Fruit fly (Drosophila melanogaster) whole organism, prepupa: Measurements from ENCODE around the gene CG7968.

Source experiments
- CG10669 ChIP-seq: fragments of 200-800 bp; sonication (Bioruptor generic); optimal IDR thresholded peaks from 3 replicates; lab custom pipeline; 2018; ENCODE audit warnings: missing biosample characterization, mild to moderate bottlenecking, missing genetic modification characterization, moderate library complexity
- CG11294 ChIP-seq: fragments of 200-800 bp; sonication (Bioruptor generic); IDR thresholded peaks from 2 replicates; pipeline ENCODE4 v1.3.6; 2022; ENCODE audit warnings: missing biosample characterization, missing genetic modification characterization
- CG11762 ChIP-seq: fragments of 200-800 bp; sonication (Bioruptor generic); optimal IDR thresholded peaks from 3 replicates; lab custom pipeline; 2016; ENCODE audit warnings: missing biosample characterization, missing genetic modification characterization; ENCODE audit not compliant: insufficient read depth
- CG15336 ChIP-seq: fragments of 200-800 bp; sonication (Bioruptor generic); IDR thresholded peaks from 2 replicates; pipeline ENCODE4 v1.3.6; 2022; ENCODE audit warnings: missing biosample characterization, missing genetic modification characterization
- CG1621 ChIP-seq: fragments of 200-800 bp; sonication (Bioruptor generic); optimal IDR thresholded peaks from 3 replicates; lab custom pipeline; 2018; ENCODE audit warnings: missing biosample characterization, mild to moderate bottlenecking, missing genetic modification characterization
- CG16779 ChIP-seq: fragments of 200-800 bp; sonication (Bioruptor generic); optimal IDR thresholded peaks from 3 replicates; lab custom pipeline; 2017; ENCODE audit warnings: missing biosample characterization, mild to moderate bottlenecking, missing genetic modification characterization
- CG31627 ChIP-seq: fragments of 200-800 bp; sonication (Bioruptor generic); optimal IDR thresholded peaks from 3 replicates; lab custom pipeline; 2016; ENCODE audit warnings: missing biosample characterization, missing genetic modification characterization
- CG34406 ChIP-seq: fragments of 200-800 bp; sonication (Bioruptor generic); optimal IDR thresholded peaks from 3 replicates; lab custom pipeline; 2016; ENCODE audit warnings: missing biosample characterization, missing genetic modification characterization
- CG4318 ChIP-seq: fragments of 200-800 bp; sonication (Bioruptor generic); optimal IDR thresholded peaks from 3 replicates; lab custom pipeline; 2017; ENCODE audit warnings: missing biosample characterization, mild to moderate bottlenecking, missing genetic modification characterization
- CG6163 ChIP-seq: fragments of 200-800 bp; sonication (Bioruptor generic); IDR thresholded peaks from 3 replicates; pipeline ENCODE4 v1.3.6; 2022; ENCODE audit warnings: missing biosample characterization, missing genetic modification characterization
- CG7368 ChIP-seq: fragments of 200-800 bp; sonication (Bioruptor generic); optimal IDR thresholded peaks from 3 replicates; lab custom pipeline; 2016; ENCODE audit warnings: missing biosample characterization, missing genetic modification characterization
- CG9139 ChIP-seq: fragments of 200-800 bp; sonication (Bioruptor generic); optimal IDR thresholded peaks from 3 replicates; lab custom pipeline; 2017; ENCODE audit warnings: missing biosample characterization, mild to moderate bottlenecking, missing genetic modification characterization
- Eip75B ChIP-seq: fragments of 200-800 bp; sonication (Bioruptor generic); optimal IDR thresholded peaks from 3 replicates; lab custom pipeline; 2016; ENCODE audit warnings: missing biosample characterization, missing genetic modification characterization
- Eip78C ChIP-seq: fragments of 200-800 bp; sonication (Bioruptor generic); peaks from one replicate; lab custom pipeline; 2016; ENCODE audit warnings: missing biosample characterization, missing genetic modification characterization
- Eip93F ChIP-seq: fragments of 200-800 bp; sonication (Bioruptor generic); optimal IDR thresholded peaks from 2 replicates; lab custom pipeline; 2016; ENCODE audit warnings: missing biosample characterization, mild to moderate bottlenecking, missing genetic modification characterization
- Ets96B ChIP-seq: fragments of 200-800 bp; optimal IDR thresholded peaks from 2 replicates; lab custom pipeline; 2019; ENCODE audit warnings: missing biosample characterization, mild to moderate bottlenecking, missing genetic modification characterization, moderate library complexity
- Gug ChIP-seq: fragments of 200-800 bp; sonication (Bioruptor generic); IDR thresholded peaks from 2 replicates; pipeline ENCODE4 v1.3.6; 2022; ENCODE audit warnings: missing biosample characterization, missing genetic modification characterization
- Hr38 ChIP-seq: sonication (Bioruptor generic); optimal IDR thresholded peaks from 2 replicates; lab custom pipeline; 2016; ENCODE audit warnings: missing biosample characterization, missing genetic modification characterization
- Hr39 ChIP-seq: fragments of 200-800 bp; sonication (Bioruptor generic); optimal IDR thresholded peaks from 2 replicates; lab custom pipeline; 2016; ENCODE audit warnings: missing biosample characterization, missing genetic modification characterization
- Hr4 ChIP-seq: fragments of 200-800 bp; sonication (Bioruptor generic); optimal IDR thresholded peaks from 3 replicates; lab custom pipeline; 2016; ENCODE audit warnings: missing biosample characterization, missing genetic modification characterization
- Lpt ChIP-seq: fragments of 200-800 bp; sonication (Bioruptor generic); optimal IDR thresholded peaks from 3 replicates; lab custom pipeline; 2016; ENCODE audit warnings: missing biosample characterization, missing genetic modification characterization
- Met ChIP-seq: fragments of 200-800 bp; sonication (Bioruptor generic); optimal IDR thresholded peaks from 3 replicates; lab custom pipeline; 2016; ENCODE audit warnings: missing biosample characterization, missing genetic modification characterization
- OdsH ChIP-seq: fragments of 200-800 bp; sonication (Bioruptor generic); optimal IDR thresholded peaks from 3 replicates; lab custom pipeline; 2016; ENCODE audit warnings: missing biosample characterization, missing genetic modification characterization
- Sox15 ChIP-seq: fragments of 200-800 bp; sonication (Bioruptor generic); optimal IDR thresholded peaks from 3 replicates; lab custom pipeline; 2016; ENCODE audit warnings: missing biosample characterization, missing genetic modification characterization
- cyc ChIP-seq: fragments of 200-800 bp; sonication (Bioruptor generic); optimal IDR thresholded peaks from 3 replicates; lab custom pipeline; 2016; ENCODE audit warnings: missing biosample characterization, missing genetic modification characterization
- dsx ChIP-seq: fragments of 200-800 bp; optimal IDR thresholded peaks from 3 replicates; lab custom pipeline; 2019; ENCODE audit warnings: missing biosample characterization, mild to moderate bottlenecking, missing genetic modification characterization, moderate library complexity; ENCODE audit not compliant: poor library complexity, severe bottlenecking
- eg ChIP-seq: fragments of 200-800 bp; sonication (Bioruptor generic); IDR thresholded peaks from 3 replicates; pipeline ENCODE4 v1.3.6; 2022; ENCODE audit warnings: missing biosample characterization, missing genetic modification characterization
- esn ChIP-seq: fragments of 200-800 bp; sonication (Bioruptor generic); optimal IDR thresholded peaks from 2 replicates; lab custom pipeline; 2016; ENCODE audit warnings: missing biosample characterization, mild to moderate bottlenecking, missing genetic modification characterization, moderate library complexity
- fd59A ChIP-seq: fragments of 200-800 bp; sonication (Bioruptor generic); optimal IDR thresholded peaks from 2 replicates; lab custom pipeline; 2017; ENCODE audit warnings: missing biosample characterization, mild to moderate bottlenecking, missing genetic modification characterization, missing genetic modification reagents
- fkh ChIP-seq: fragments of 200-800 bp; sonication (Bioruptor generic); optimal IDR thresholded peaks from 3 replicates; lab custom pipeline; 2017; ENCODE audit warnings: missing biosample characterization, mild to moderate bottlenecking, missing genetic modification characterization, moderate library complexity
- lz ChIP-seq: fragments of 200-800 bp; sonication (Bioruptor generic); optimal IDR thresholded peaks from 3 replicates; lab custom pipeline; 2016; ENCODE audit warnings: missing biosample characterization, missing genetic modification characterization
- net ChIP-seq: fragments of 200-800 bp; sonication (Bioruptor generic); optimal IDR thresholded peaks from 3 replicates; lab custom pipeline; 2016; ENCODE audit warnings: missing biosample characterization, missing genetic modification characterization
- pdm3 ChIP-seq: fragments of 200-800 bp; sonication (Bioruptor generic); optimal IDR thresholded peaks from 3 replicates; lab custom pipeline; 2016; ENCODE audit warnings: missing biosample characterization, missing genetic modification characterization
- salr ChIP-seq, 2 experiments: fragments of 200-800 bp; sonication (Bioruptor generic); optimal IDR thresholded peaks; 3 replicates each; lab custom pipeline; 2016 to 2018; ENCODE audit warnings: missing biosample characterization in 2 of 2, missing genetic modification characterization in 2 of 2, mild to moderate bottlenecking in 1 of 2
- svp ChIP-seq: fragments of 200-800 bp; sonication (Bioruptor generic); peaks from one replicate; lab custom pipeline; 2016; ENCODE audit warnings: missing biosample characterization, missing genetic modification characterization
- topi ChIP-seq: fragments of 200-800 bp; sonication (Bioruptor generic); optimal IDR thresholded peaks from 3 replicates; lab custom pipeline; 2016; ENCODE audit warnings: missing biosample characterization, missing genetic modification characterization
- vri ChIP-seq: fragments of 200-800 bp; sonication (Bioruptor generic); optimal IDR thresholded peaks from 3 replicates; lab custom pipeline; 2016; ENCODE audit warnings: missing biosample characterization, mild to moderate bottlenecking, missing genetic modification characterization

The CG7968 gene

dm6 chr2L:13805170-13805569 is 44.0 kb upstream of the CG7968 start:
- TF ChIP-seq salr (GFP tag; optimal IDR thresholded peaks at IDR 0.05; lab: Kevin White, UChicago) (no peak), svp (peak; percentile 94), eg (GFP tag; lab: Robert Waterston, UW) (no peak), Eip93F (GFP tag; lab: Kevin White, UChicago) (no peak), cyc (no peak)

- TF ChIP-seq pdm3 (GFP tag; lab: Kevin White, UChicago) (no peak), CG4318 (no peak), topi (GFP tag; lab: Kevin White, UChicago) (peak; percentile 2), Eip78C (GFP tag; lab: Kevin White, UChicago) (peak; percentile 42), OdsH (GFP tag; lab: Kevin White, UChicago) (no peak), Met (GFP tag; lab: Kevin White, UChicago) (no peak), dsx (no peak), Eip93F (GFP tag; lab: Kevin White, UChicago) (no peak), Hr38 (no peak), fkh (GFP tag; lab: Kevin White, UChicago) (peak; percentile 60), fd59A (GFP tag; lab: Kevin White, UChicago) (no peak)
- TF ChIP-seq, all 60 proteins: peak for 3
These were observed 42.1 kb upstream of the CG7968 start for dm6 chr2L:13807097-13807496.

dm6 chr2L:13807959-13808358 is 41.2 kb upstream of the CG7968 start:
- TF ChIP-seq Hr4 (GFP tag; lab: Kevin White, UChicago) (no peak), esn (GFP tag; lab: Kevin White, UChicago) (peak; percentile 40), CG34406 (GFP tag; lab: Kevin White, UChicago) (no peak), Eip78C (GFP tag; lab: Kevin White, UChicago) (peak; percentile 64), svp (no peak), fkh (GFP tag; lab: Kevin White, UChicago) (peak; percentile 39)

- peak; percentile 100 for TF ChIP-seq fkh (GFP tag; lab: Kevin White, UChicago)
- TF ChIP-seq vri: no peak
These were observed 37.9 kb upstream of the CG7968 start, which contains the start of the genes Adat1 and CG16865 for dm6 chr2L:13811323-13811722. TSS of gene Adat1 (minus strand) at chr2L:13811474. TSS of gene CG16865 (plus strand) at chr2L:13811522.

- no peak for TF ChIP-seq CG7368 (GFP tag; lab: Kevin White, UChicago)
- no peak for TF ChIP-seq Ets96B (tag; lab: Kevin White, UChicago)
- TF ChIP-seq Eip75B (GFP tag; lab: Kevin White, UChicago): no peak
- TF ChIP-seq lz (GFP tag; lab: Kevin White, UChicago): no peak
- TF ChIP-seq Hr4 (GFP tag; lab: Kevin White, UChicago): no peak
- TF ChIP-seq CG10669 (GFP tag; lab: Kevin White, UChicago): no peak
These were observed 36.0 kb upstream of the CG7968 start, which contains the start of gene CG16888 for dm6 chr2L:13813156-13813555. TSS of gene CG16888 (minus strand) at chr2L:13813256.

dm6 chr2L:13813604-13814178 is 35.5 kb upstream of the CG7968 start, which contains the start of gene Sos:
TSS of gene Sos (plus strand) at chr2L:13813816.
- no peak for TF ChIP-seq Gug (GFP tag; lab: Robert Waterston, UW)
- TF ChIP-seq CG15336 (GFP tag; lab: Robert Waterston, UW): no peak
- TF ChIP-seq CG31627 (GFP tag; lab: Kevin White, UChicago): no peak
- TF ChIP-seq CG9139 (GFP tag; lab: Kevin White, UChicago): no peak
- TF ChIP-seq Lpt (GFP tag; lab: Kevin White, UChicago): no peak
- no peak for TF ChIP-seq CG16779 (tag; lab: Kevin White, UChicago)
- TF ChIP-seq CG1621 (tag; lab: Kevin White, UChicago): no peak
- TF ChIP-seq Hr39 (GFP tag; lab: Kevin White, UChicago): no peak
- TF ChIP-seq CG11762 (GFP tag; lab: Kevin White, UChicago): no peak
- no peak for TF ChIP-seq Sox15 (GFP tag; lab: Kevin White, UChicago)
- TF ChIP-seq net: no peak
- no peak for TF ChIP-seq pdm3 (GFP tag; lab: Kevin White, UChicago)
- no peak for TF ChIP-seq CG11294 (GFP tag; lab: Robert Waterston, UW)
- no peak for TF ChIP-seq eg (GFP tag; lab: Robert Waterston, UW)
- no peak for TF ChIP-seq CG6163
